Fruit fly (Drosophila melanogaster) whole organism, embryonic: ENCODE results near the gene NK7.1.
A peak's percentile ranks its signal among the peaks of the same experiment; 100 is the strongest.

Experiments
- Blimp-1 ChIP-seq: fragments of 200-800 bp; sonication (Bioruptor generic); optimal IDR thresholded peaks from 3 replicates; lab custom pipeline; 2018; ENCODE audit warnings: missing biosample characterization, missing genetic modification characterization, mild to moderate bottlenecking, moderate library complexity, missing genetic modification reagents
- CG10147 ChIP-seq: fragments of 200-800 bp; sonication (Bioruptor generic); optimal IDR thresholded peaks from 2 replicates; lab custom pipeline; 2019; ENCODE audit warnings: missing biosample characterization, mild to moderate bottlenecking, missing genetic modification characterization, moderate library complexity
- CG12299 ChIP-seq: fragments of 200-800 bp; sonication (Bioruptor generic); optimal IDR thresholded peaks from 2 replicates; lab custom pipeline; 2018; ENCODE audit warnings: missing biosample characterization, mild to moderate bottlenecking, missing genetic modification characterization
- CG1233 ChIP-seq: fragments of 200-800 bp; sonication (Bioruptor generic); optimal IDR thresholded peaks from 4 replicates; lab custom pipeline; 2018; ENCODE audit warnings: missing biosample characterization, mild to moderate bottlenecking, missing genetic modification characterization
- CG13424 ChIP-seq: fragments of 200-800 bp; sonication (Bioruptor generic); optimal IDR thresholded peaks from 2 replicates; lab custom pipeline; 2019; ENCODE audit warnings: missing biosample characterization, mild to moderate bottlenecking, missing genetic modification characterization, moderate library complexity
- CG13894 ChIP-seq: fragments of 200-800 bp; sonication (Bioruptor generic); optimal IDR thresholded peaks from 3 replicates; lab custom pipeline; 2018; ENCODE audit warnings: missing biosample characterization, mild to moderate bottlenecking, missing genetic modification characterization, moderate library complexity
- CG1529 ChIP-seq: fragments of 200-800 bp; sonication (Bioruptor generic); optimal IDR thresholded peaks from 3 replicates; lab custom pipeline; 2018; ENCODE audit warnings: missing biosample characterization, missing genetic modification characterization
- CG17186 ChIP-seq: fragments of 200-800 bp; sonication (Bioruptor generic); optimal IDR thresholded peaks from 3 replicates; lab custom pipeline; 2017; ENCODE audit warnings: missing biosample characterization, missing genetic modification reagents, missing genetic modification characterization
- CG17359 ChIP-seq: fragments of 200-800 bp; sonication (Bioruptor generic); optimal IDR thresholded peaks from 3 replicates; lab custom pipeline; 2018; ENCODE audit warnings: missing biosample characterization, mild to moderate bottlenecking, missing genetic modification characterization, moderate library complexity
- CG2116 ChIP-seq: fragments of 200-800 bp; sonication (Bioruptor generic); optimal IDR thresholded peaks from 3 replicates; lab custom pipeline; 2018; ENCODE audit warnings: missing biosample characterization, mild to moderate bottlenecking, missing genetic modification characterization
- CG2202 ChIP-seq: fragments of 200-800 bp; sonication (Bioruptor generic); optimal IDR thresholded peaks from 2 replicates; lab custom pipeline; 2018; ENCODE audit warnings: missing biosample characterization, mild to moderate bottlenecking, missing genetic modification characterization
- CG2712 ChIP-seq: fragments of 200-800 bp; optimal IDR thresholded peaks from 3 replicates; lab custom pipeline; 2019; ENCODE audit warnings: missing biosample characterization, mild to moderate bottlenecking, missing genetic modification characterization, moderate library complexity
- CG4282 ChIP-seq: fragments of 200-800 bp; sonication (Bioruptor generic); optimal IDR thresholded peaks from 2 replicates; lab custom pipeline; 2016; ENCODE audit warnings: missing biosample characterization, missing genetic modification characterization
- CG4617 ChIP-seq: fragments of 200-800 bp; sonication (Bioruptor generic); optimal IDR thresholded peaks from 3 replicates; lab custom pipeline; 2016; ENCODE audit warnings: missing biosample characterization, missing genetic modification characterization, borderline replicate concordance
- CG8281 ChIP-seq: fragments of 200-800 bp; sonication (Bioruptor generic); optimal IDR thresholded peaks from 2 replicates; lab custom pipeline; 2018; ENCODE audit warnings: missing biosample characterization, mild to moderate bottlenecking, missing genetic modification characterization, moderate library complexity
- CG8924 ChIP-seq: fragments of 200-800 bp; optimal IDR thresholded peaks from 3 replicates; lab custom pipeline; 2019; ENCODE audit warnings: missing biosample characterization, mild to moderate bottlenecking, missing genetic modification characterization, moderate library complexity
- D19B ChIP-seq: fragments of 200-800 bp; sonication (Bioruptor generic); optimal IDR thresholded peaks from 2 replicates; lab custom pipeline; 2017; ENCODE audit warnings: missing biosample characterization, mild to moderate bottlenecking, missing genetic modification characterization
- Deaf1 ChIP-seq: fragments of 200-800 bp; optimal IDR thresholded peaks from 3 replicates; lab custom pipeline; 2019; ENCODE audit warnings: missing biosample characterization, mild to moderate bottlenecking, missing genetic modification characterization, moderate library complexity
- Dip3 ChIP-seq: fragments of 200-800 bp; sonication (Bioruptor generic); optimal IDR thresholded peaks from 3 replicates; lab custom pipeline; 2016; ENCODE audit warnings: missing biosample characterization, missing genetic modification characterization
- Eip74EF ChIP-seq, 2 experiments: fragments of 200-800 bp in 1 of 2; fragments of >200 bp in 1 of 2; sonication (Bioruptor generic) in 1 of 2; optimal IDR thresholded peaks; 2 replicates each; lab custom pipeline; 2017 to 2019; ENCODE audit warnings: missing biosample characterization in 2 of 2, missing genetic modification characterization in 2 of 2, mild to moderate bottlenecking in 1 of 2, moderate library complexity in 1 of 2
- Elba2 ChIP-seq: fragments of 200-800 bp; sonication (Bioruptor generic); optimal IDR thresholded peaks from 3 replicates; lab custom pipeline; 2016; ENCODE audit warnings: missing biosample characterization, missing genetic modification characterization
- Ets97D ChIP-seq: fragments of 200-800 bp; sonication (Bioruptor generic); optimal IDR thresholded peaks from 3 replicates; lab custom pipeline; 2016; ENCODE audit warnings: missing biosample characterization, missing genetic modification characterization
- HmgD ChIP-seq: fragments of 200-800 bp; sonication (Bioruptor generic); optimal IDR thresholded peaks from 3 replicates; lab custom pipeline; 2016; ENCODE audit warnings: missing biosample characterization, missing genetic modification characterization
- HmgZ ChIP-seq: fragments of 200-800 bp; sonication (Bioruptor generic); optimal IDR thresholded peaks from 2 replicates; lab custom pipeline; 2018; ENCODE audit warnings: missing biosample characterization, mild to moderate bottlenecking, missing genetic modification characterization
- Hmr ChIP-seq: fragments of 200-800 bp; sonication (Bioruptor generic); optimal IDR thresholded peaks from 3 replicates; lab custom pipeline; 2017; ENCODE audit warnings: mild to moderate bottlenecking, missing biosample characterization, missing genetic modification reagents, missing genetic modification characterization
- Lhr ChIP-seq: fragments of 200-800 bp; sonication (Bioruptor generic); optimal IDR thresholded peaks from 3 replicates; lab custom pipeline; 2017; ENCODE audit warnings: mild to moderate bottlenecking, missing biosample characterization, missing genetic modification reagents, missing genetic modification characterization
- MESR4 ChIP-seq: fragments of 200-800 bp; sonication (Bioruptor generic); optimal IDR thresholded peaks from 2 replicates; lab custom pipeline; 2018; ENCODE audit warnings: missing biosample characterization, mild to moderate bottlenecking, missing genetic modification characterization, moderate library complexity
- Mad ChIP-seq: fragments of 200-800 bp; sonication (Bioruptor generic); optimal IDR thresholded peaks from 2 replicates; lab custom pipeline; 2016; ENCODE audit warnings: missing biosample characterization, missing genetic modification characterization
- Med ChIP-seq: fragments of 200-800 bp; sonication (Bioruptor generic); peaks from one replicate; lab custom pipeline; 2016; ENCODE audit warnings: missing biosample characterization, missing genetic modification characterization, mild to moderate bottlenecking, inconsistent platforms, moderate library complexity
- Mes4 ChIP-seq: fragments of 200-800 bp; sonication (Bioruptor generic); optimal IDR thresholded peaks from 2 replicates; lab custom pipeline; 2016; ENCODE audit warnings: missing biosample characterization, missing genetic modification characterization
- Sin3A ChIP-seq: fragments of >200 bp; optimal IDR thresholded peaks from 2 replicates; lab custom pipeline; 2018
- abd-A ChIP-seq: fragments of 200-800 bp; sonication (Bioruptor generic); optimal IDR thresholded peaks from 3 replicates; lab custom pipeline; 2019; ENCODE audit warnings: missing biosample characterization, mild to moderate bottlenecking, missing genetic modification characterization, moderate library complexity
- da ChIP-seq: fragments of 200-800 bp; sonication (Bioruptor generic); optimal IDR thresholded peaks from 2 replicates; lab custom pipeline; 2016; ENCODE audit warnings: missing biosample characterization, missing genetic modification characterization
- fd102C ChIP-seq: fragments of 200-800 bp; sonication (Bioruptor generic); optimal IDR thresholded peaks from 2 replicates; lab custom pipeline; 2018; ENCODE audit warnings: missing biosample characterization, mild to moderate bottlenecking, missing genetic modification characterization, moderate library complexity
- fd96Cb ChIP-seq: fragments of 200-800 bp; sonication (Bioruptor generic); optimal IDR thresholded peaks from 2 replicates; lab custom pipeline; 2018; ENCODE audit warnings: missing biosample characterization, mild to moderate bottlenecking, missing genetic modification characterization, moderate library complexity
- hkb ChIP-seq, 2 experiments: fragments of 200-800 bp in 1 of 2; fragments of >200 bp in 1 of 2; sonication (Bioruptor generic) in 1 of 2; IDR thresholded peaks in 1 of 2; optimal IDR thresholded peaks in 1 of 2; 2 replicates each; pipeline versions ENCODE4 v1.3.6 to Lab custom; 2017 to 2022; ENCODE audit warnings: missing biosample characterization in 1 of 2, missing genetic modification characterization in 1 of 2
- jumu ChIP-seq: fragments of 200-800 bp; sonication (Bioruptor generic); optimal IDR thresholded peaks from 3 replicates; lab custom pipeline; 2016; ENCODE audit warnings: missing biosample characterization, missing genetic modification characterization
- kah ChIP-seq: fragments of 200-800 bp; sonication (Bioruptor generic); optimal IDR thresholded peaks from 2 replicates; lab custom pipeline; 2018; ENCODE audit warnings: missing biosample characterization, mild to moderate bottlenecking, missing genetic modification characterization
- pnt ChIP-seq: fragments of 200-800 bp; sonication (Bioruptor generic); optimal IDR thresholded peaks from 3 replicates; lab custom pipeline; 2016; ENCODE audit warnings: missing biosample characterization, missing genetic modification characterization
- pros ChIP-seq: fragments of 200-800 bp; sonication (Bioruptor generic); optimal IDR thresholded peaks from 3 replicates; lab custom pipeline; 2019; ENCODE audit warnings: missing biosample characterization, mild to moderate bottlenecking, missing genetic modification characterization, moderate library complexity
- repo ChIP-seq: fragments of 200-800 bp; sonication (Bioruptor generic); optimal IDR thresholded peaks from 2 replicates; lab custom pipeline; 2016; ENCODE audit warnings: missing biosample characterization, missing genetic modification characterization
- salm ChIP-seq: fragments of 200-800 bp; sonication (Bioruptor generic); optimal IDR thresholded peaks from 2 replicates; lab custom pipeline; 2018; ENCODE audit warnings: missing biosample characterization, mild to moderate bottlenecking, missing genetic modification characterization
- sens ChIP-seq: fragments of 200-800 bp; sonication (Bioruptor generic); peaks from one replicate; lab custom pipeline; 2016; ENCODE audit warnings: missing biosample characterization, missing genetic modification characterization
- sqz ChIP-seq: fragments of 200-800 bp; sonication (Bioruptor generic); optimal IDR thresholded peaks from 3 replicates; lab custom pipeline; 2018; ENCODE audit warnings: missing biosample characterization, mild to moderate bottlenecking, missing genetic modification characterization
- stwl ChIP-seq: fragments of 200-800 bp; sonication (Bioruptor generic); optimal IDR thresholded peaks from 3 replicates; lab custom pipeline; 2018; ENCODE audit warnings: missing biosample characterization, mild to moderate bottlenecking, missing genetic modification characterization, moderate library complexity
- tgo ChIP-seq: fragments of 200-800 bp; sonication (Bioruptor generic); IDR thresholded peaks from 3 replicates; pipeline ENCODE4 v1.3.6; 2022; ENCODE audit warnings: missing biosample characterization, missing genetic modification characterization
- trem ChIP-seq: fragments of 200-800 bp; optimal IDR thresholded peaks from 3 replicates; lab custom pipeline; 2019; ENCODE audit warnings: missing biosample characterization, mild to moderate bottlenecking, missing genetic modification characterization, moderate library complexity
- zfh2 ChIP-seq: fragments of 200-800 bp; sonication (Bioruptor generic); optimal IDR thresholded peaks from 2 replicates; lab custom pipeline; 2016; ENCODE audit warnings: missing biosample characterization, missing genetic modification characterization

The NK7.1 gene

dm6 chr3R:14286320-14287190 lies 86.2 kb downstream of the NK7.1 start, which contains the start of gene trx (continued):
- TF ChIP-seq Blimp-1 (peak; percentile 43), D19B (GFP tag; lab: Kevin White, UChicago) (no peak), CG8281 (tag; lab: Kevin White, UChicago) (no peak), Elba2 (peak; percentile 43), CG2202 (peak; percentile 23), tgo (no peak), fd102C (GFP tag; lab: Kevin White, UChicago) (peak; percentile 29), CG13424 (tag; lab: Kevin White, UChicago) (no peak), kah (GFP tag; lab: Kevin White, UChicago) (peak; percentile 11), Eip74EF (GFP tag; optimal IDR thresholded peaks at IDR 0.05; lab: Kevin White, UChicago) (peak in 1 of 2 experiments; percentile 45), CG12299 (peak; percentile 3), Lhr (GFP tag; lab: Kevin White, UChicago) (peak; percentile 96), HmgZ (tag; lab: Kevin White, UChicago) (peak; percentile 39), CG10147 (GFP tag; lab: Kevin White, UChicago) (peak; percentile 27), pros (GFP tag; lab: Kevin White, UChicago) (peak; percentile 61), Dip3 (GFP tag; lab: Kevin White, UChicago) (no peak), HmgD (peak; percentile 69), Mad (peak; percentile 15), CG4282 (GFP tag; lab: Kevin White, UChicago) (no peak), abd-A (tag; lab: Kevin White, UChicago) (peak; percentile 90), MESR4 (peak; percentile 96), Sin3A (peak; percentile 80), salm (tag; lab: Kevin White, UChicago) (peak; percentile 17), trem (peak; percentile 71), CG4617 (peak; percentile 95), Hmr (GFP tag; lab: Kevin White, UChicago) (peak; percentile 65), CG2712 (tag; lab: Kevin White, UChicago) (peak; percentile 59), repo (GFP tag; lab: Kevin White, UChicago) (peak; percentile 5), da (GFP tag; lab: Kevin White, UChicago) (peak; percentile 39), Ets97D (GFP tag; lab: Kevin White, UChicago) (peak; percentile 81), CG1233 (no peak), sens (GFP tag; lab: Kevin White, UChicago) (peak; percentile 80), stwl (tag; lab: Kevin White, UChicago) (peak; percentile 91), jumu (GFP tag; lab: Kevin White, UChicago) (peak; percentile 29), pnt (peak; percentile 12), fd96Cb (tag; lab: Kevin White, UChicago) (no peak), CG2116 (GFP tag; lab: Kevin White, UChicago) (peak; percentile 36), CG17359 (tag; lab: Kevin White, UChicago) (no peak), sqz (peak; percentile 51), CG13894 (tag; lab: Kevin White, UChicago) (peak; percentile 46), hkb (optimal IDR thresholded peaks at IDR 0.05; lab: Kevin White, UChicago) (peak; percentile 38), hkb (GFP tag; IDR thresholded peaks at IDR 0.05; lab: Robert Waterston, UW) (no peak), CG1529 (no peak), CG17186 (peak; percentile 22), Mes4 (GFP tag; lab: Kevin White, UChicago) (no peak), Deaf1 (peak; percentile 77), zfh2 (GFP tag; lab: Kevin White, UChicago) (peak; percentile 4), CG8924 (peak; percentile 63), Med (GFP tag; lab: Kevin White, UChicago) (peak; percentile 84)
